Fruit fly (Drosophila melanogaster): Measurements from ENCODE around the gene CG8032.
A peak's percentile ranks its signal among the peaks of the same experiment; 100 is the strongest.

Gene CG8032

dm6 chr3R:8659907-8660660 is 3.8 kb upstream of the CG8032 start (continued):
- TF ChIP-seq HmgD (GFP tag; optimal IDR thresholded peaks at IDR 0.05) (peak; percentile 95), kay (GFP tag; optimal IDR thresholded peaks at IDR 0.05) (no peak), btn (GFP tag; optimal IDR thresholded peaks at IDR 0.05) (no peak), rib (GFP tag; IDR thresholded peaks at IDR 0.05) (no peak), Doc3 (GFP tag; IDR thresholded peaks at IDR 0.05; ENCODE audit: partially characterized antibody) (peak; percentile 67), Oli (tag; optimal IDR thresholded peaks at IDR 0.05) (no peak), CG13123 (GFP tag; optimal IDR thresholded peaks at IDR 0.05) (no peak), hth (optimal IDR thresholded peaks at IDR 0.05) (no peak), CG15479 (GFP tag; optimal IDR thresholded peaks at IDR 0.05) (peak; percentile 67), CG11504 (tag; optimal IDR thresholded peaks at IDR 0.05) (peak; percentile 66), tgo (GFP tag; IDR thresholded peaks at IDR 0.05) (peak; percentile 30; the same call in 1 of the 3 replicates), CG4820 (GFP tag; optimal IDR thresholded peaks at IDR 0.05) (no peak), Atf-2 (GFP tag; optimal IDR thresholded peaks at IDR 0.05) (no peak), ATbp (GFP tag; optimal IDR thresholded peaks at IDR 0.05) (no peak), Hr39 (optimal IDR thresholded peaks at IDR 0.05) (no peak), tap (tag; optimal IDR thresholded peaks at IDR 0.05) (no peak), Atf6 (GFP tag; IDR thresholded peaks at IDR 0.05) (peak; percentile 30; the same call in 1 of the 2 replicates), bsh (GFP tag; optimal IDR thresholded peaks at IDR 0.05) (peak in 1 of 2 experiments; percentile 26), gsb (GFP tag; IDR thresholded peaks at IDR 0.05) (no peak), CG12299 (tag; optimal IDR thresholded peaks at IDR 0.05) (peak; percentile 49), CG7357 (GFP tag; IDR thresholded peaks at IDR 0.05) (no peak), CG2678 (tag; optimal IDR thresholded peaks at IDR 0.05) (peak; percentile 33), lmd (GFP tag; IDR thresholded peaks at IDR 0.05) (peak; percentile 6; the same call in 1 of the 2 replicates), CG1647 (GFP tag; optimal IDR thresholded peaks at IDR 0.05) (peak; percentile 27), HLH4C (GFP tag; IDR thresholded peaks at IDR 0.05; ENCODE audit: partially characterized antibody) (peak; percentile 88), C15 (GFP tag; IDR thresholded peaks at IDR 0.05) (no peak), cwo (GFP tag; optimal IDR thresholded peaks at IDR 0.05) (peak; percentile 49), B-H2 (GFP tag; optimal IDR thresholded peaks at IDR 0.05) (peak; percentile 67), Dfd (GFP tag; optimal IDR thresholded peaks at IDR 0.05) (no peak), Lhr (GFP tag; optimal IDR thresholded peaks at IDR 0.05) (peak; percentile 90), Max (GFP tag; optimal IDR thresholded peaks at IDR 0.05) (peak; percentile 76), Dbx (GFP tag; IDR thresholded peaks at IDR 0.05) (peak; percentile 80; the same call in 2 of the 3 replicates), CG15269 (tag; optimal IDR thresholded peaks at IDR 0.05) (peak; percentile 37), esg (GFP tag; conservative IDR thresholded peaks at IDR 0.05) (no peak), CG7372 (GFP tag; IDR thresholded peaks at IDR 0.05) (no peak), fru (optimal IDR thresholded peaks at IDR 0.05) (no peak), CG11247 (GFP tag; IDR thresholded peaks at IDR 0.05) (peak; percentile 35; the same call in 1 of the 2 replicates), dimm (GFP tag; IDR thresholded peaks at IDR 0.05) (no peak), Lim3 (GFP tag; IDR thresholded peaks at IDR 0.05) (no peak), CG3281 (GFP tag; optimal IDR thresholded peaks at IDR 0.05) (peak; percentile 40), cas (GFP tag; IDR thresholded peaks at IDR 0.05) (no peak), HLHmδ (GFP tag; optimal IDR thresholded peaks at IDR 0.05) (peak; percentile 27), CG7963 (GFP tag; IDR thresholded peaks at IDR 0.05; ENCODE audit: partially characterized antibody) (peak; percentile 91), Sin3A (optimal IDR thresholded peaks at IDR 0.05) (peak; percentile 78), Dip2 (GFP tag; IDR thresholded peaks at IDR 0.05) (no peak), Eip74EF (GFP tag; optimal IDR thresholded peaks at IDR 0.05) (peak in 1 of 2 experiments; percentile 14), CG31365 (tag; optimal IDR thresholded peaks at IDR 0.05) (no peak), dan (GFP tag; IDR thresholded peaks at IDR 0.05) (no peak), CG11560 (tag; IDR thresholded peaks at IDR 0.05) (peak; percentile 68), CG13624 (GFP tag; optimal IDR thresholded peaks at IDR 0.05) (peak; percentile 73)
